Fruit fly (Drosophila melanogaster): Measurements from ENCODE around the gene Rabex-5.

Gene Rabex-5

DNA sequence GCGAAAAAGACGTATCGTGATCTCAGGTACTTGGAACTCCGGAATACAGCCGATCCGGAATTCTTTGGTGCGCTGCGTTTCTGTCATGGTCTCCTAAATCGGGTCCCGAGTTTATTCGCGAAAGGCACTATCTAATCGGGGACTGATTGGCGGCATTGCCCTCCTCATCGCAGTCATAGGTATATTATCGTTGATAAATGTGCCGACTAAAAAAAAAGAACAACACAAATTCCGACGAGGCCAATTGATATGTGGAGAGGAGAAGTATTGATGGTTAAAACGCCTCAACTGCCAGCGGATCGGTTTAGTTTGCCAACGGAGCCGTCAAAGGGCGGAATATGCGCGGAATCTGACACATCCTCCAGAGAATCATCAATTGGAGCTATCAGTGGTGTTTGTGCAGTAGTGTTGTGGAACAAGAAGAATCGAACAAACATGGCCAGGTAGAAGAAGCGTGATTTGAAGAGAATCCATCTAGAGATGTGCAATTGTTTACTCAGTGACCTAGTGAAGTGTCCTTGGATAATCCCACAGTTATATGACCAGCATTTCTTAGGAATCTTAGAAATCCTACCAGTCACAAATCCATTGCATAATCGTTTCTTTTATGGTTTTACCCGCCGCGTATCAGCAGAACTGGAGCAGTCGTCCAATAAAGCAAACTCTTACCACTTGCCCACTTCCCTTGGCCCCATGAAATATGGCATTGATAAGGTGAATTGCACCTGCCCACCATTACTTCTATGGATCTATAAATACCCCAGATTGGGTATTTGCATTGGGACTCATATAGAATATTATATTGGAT lies 29.3 kb downstream of the Rabex-5 start:
- TF ChIP-seq noc (tag; optimal IDR thresholded peaks at IDR 0.05): no peak

DNA sequence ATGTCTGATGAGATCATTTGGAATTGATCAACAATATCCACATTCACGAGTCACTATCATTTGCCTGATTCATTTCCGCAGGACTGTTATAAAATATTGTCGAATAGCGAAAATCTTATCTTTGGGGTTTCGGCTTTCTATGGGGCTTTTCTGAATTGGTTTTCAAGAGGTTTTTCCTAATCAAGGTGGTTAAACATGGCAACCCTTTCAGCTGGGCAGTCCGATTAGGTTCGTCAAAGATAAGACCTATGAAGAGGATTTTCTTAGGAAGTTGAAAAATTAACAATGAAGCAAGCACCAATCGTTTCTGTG lies 29.9 kb downstream of the Rabex-5 start:
- no peak for TF ChIP-seq noc (tag; optimal IDR thresholded peaks at IDR 0.05)

DNA sequence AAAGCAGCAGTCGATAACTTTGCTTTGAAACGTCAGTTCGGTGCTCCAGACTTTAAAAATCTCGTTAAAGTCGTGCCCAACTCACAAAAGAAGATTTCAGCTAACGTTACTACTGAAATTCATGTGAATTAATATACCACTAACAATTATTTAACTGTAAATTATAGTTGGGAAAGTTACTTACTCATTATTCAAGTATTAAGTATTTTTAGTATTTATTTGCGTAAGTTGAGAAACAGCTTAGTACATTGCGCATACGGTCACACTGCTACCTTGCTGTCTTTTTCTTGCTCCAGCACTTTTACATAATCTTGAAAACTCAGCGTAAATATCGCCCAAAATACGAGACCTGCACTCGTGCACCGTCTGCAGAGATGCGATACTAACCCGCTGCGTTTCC lies 34.0 kb downstream of the Rabex-5 start, which contains the start of gene ND-ACP:
TSS of gene ND-ACP (plus strand) at position 226 of the 400 bp plus-strand sequence.
- no peak for TF ChIP-seq noc (tag; optimal IDR thresholded peaks at IDR 0.05)

DNA sequence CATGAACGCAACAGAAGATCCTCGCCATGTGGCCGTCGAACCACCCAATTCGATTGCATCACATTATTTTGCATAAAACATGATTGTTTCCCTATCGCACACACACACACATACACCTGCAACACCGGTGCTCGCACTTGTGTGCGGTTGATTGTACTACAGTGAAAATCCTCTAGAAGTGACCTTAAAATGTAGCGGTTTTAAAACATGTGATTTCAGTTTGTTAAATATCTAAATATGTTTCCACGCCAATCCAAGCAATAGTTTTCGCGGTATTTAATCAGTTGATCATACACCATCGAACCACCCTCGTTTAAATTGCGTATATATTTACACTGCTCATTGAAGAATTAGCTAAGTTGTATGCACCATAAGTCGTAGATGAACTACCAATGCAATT lies 34.7 kb downstream of the Rabex-5 start:
- TF ChIP-seq noc (tag; optimal IDR thresholded peaks at IDR 0.05): no peak

DNA sequence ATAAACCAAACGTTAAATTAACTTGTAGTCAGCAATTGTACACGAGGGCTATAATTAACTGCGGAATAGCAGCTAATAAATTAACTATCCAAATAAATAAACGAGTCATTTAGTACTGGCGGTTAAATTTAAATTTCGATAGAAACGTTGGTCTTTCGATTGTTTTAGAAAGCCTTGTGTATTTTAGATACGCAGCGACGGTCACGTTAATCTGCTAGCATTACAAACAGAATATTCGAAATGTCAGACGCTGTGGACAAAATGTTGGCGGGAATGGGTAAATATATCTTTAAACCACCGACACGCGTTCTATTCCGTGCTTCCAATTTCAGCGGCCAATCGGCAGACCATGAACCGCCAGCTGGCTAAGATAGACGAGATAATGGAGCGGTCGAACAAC lies 35.8 kb downstream of the Rabex-5 start, which contains the start of gene msd1:
TSS of gene msd1 (plus strand) at position 203 of the 400 bp plus-strand sequence.
- TF ChIP-seq noc (tag; optimal IDR thresholded peaks at IDR 0.05): no peak

dm6 chr3L:1332973-1333372 lies 37.3 kb downstream of the Rabex-5 start, which contains the start of gene msd5:
TSS of gene msd5 (minus strand) at chr3L:1333146.
- no peak for TF ChIP-seq noc (tag; optimal IDR thresholded peaks at IDR 0.05)

- peak; percentile 82 for TF ChIP-seq noc (tag; optimal IDR thresholded peaks at IDR 0.05)
These were observed 39.1 kb downstream of the Rabex-5 start, which contains the start of the genes Hmbs and CG2211 for dm6 chr3L:1334571-1335427. TSS of gene Hmbs (plus strand) at chr3L:1334889. TSS of gene CG2211 (minus strand) at chr3L:1335359.

DNA sequence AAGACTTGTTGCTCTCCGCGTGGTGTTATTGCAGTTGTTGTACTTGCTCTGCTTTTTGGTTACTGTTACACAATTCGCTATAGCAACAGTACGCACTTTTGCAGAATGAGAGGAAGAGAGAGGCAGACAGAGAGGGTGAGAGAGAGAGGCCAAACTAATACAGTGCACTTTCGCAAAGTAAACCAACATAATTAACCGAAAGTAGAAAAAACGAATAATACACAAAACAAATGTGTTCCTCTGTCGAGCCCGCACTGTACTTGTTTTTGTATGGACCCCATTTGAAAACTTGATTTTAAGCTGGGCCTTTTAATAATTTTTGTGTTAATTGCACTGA lies 39.7 kb downstream of the Rabex-5 start:
- TF ChIP-seq noc (tag; optimal IDR thresholded peaks at IDR 0.05): peak; percentile 45

dm6 chr3L:1335989-1336961 lies 40.6 kb downstream of the Rabex-5 start:
- TF ChIP-seq noc (tag; optimal IDR thresholded peaks at IDR 0.05): peak; percentile 84

dm6 chr3L:1342133-1342580 lies 46.4 kb downstream of the Rabex-5 start, which contains the start of gene indra:
TSS of gene indra (minus strand) at chr3L:1342403.
- TF ChIP-seq noc (tag; optimal IDR thresholded peaks at IDR 0.05): peak; percentile 64

dm6 chr3L:1346956-1347587 lies 51.4 kb downstream of the Rabex-5 start:
- TF ChIP-seq noc (tag; optimal IDR thresholded peaks at IDR 0.05): no peak

Data from whole organism, larva.